Fruit fly (Drosophila melanogaster): ENCODE data around the gene Acn.
A peak's percentile ranks its signal among the peaks of the same experiment; 100 is the strongest.

- TF ChIP-seq CG7368 (GFP tag; optimal IDR thresholded peaks at IDR 0.05) (no peak), net (GFP tag; optimal IDR thresholded peaks at IDR 0.05) (no peak), CG6854 (GFP tag; optimal IDR thresholded peaks at IDR 0.05) (no peak), CG16779 (tag; optimal IDR thresholded peaks at IDR 0.05) (no peak), Lpt (GFP tag; optimal IDR thresholded peaks at IDR 0.05) (no peak), CG1621 (tag; optimal IDR thresholded peaks at IDR 0.05) (peak; percentile 16), salr (GFP tag; optimal IDR thresholded peaks at IDR 0.05) (no peak), Gug (GFP tag; IDR thresholded peaks at IDR 0.05) (no peak), achi (GFP tag; optimal IDR thresholded peaks at IDR 0.05) (no peak), esn (GFP tag; optimal IDR thresholded peaks at IDR 0.05) (no peak), Sox102F (GFP tag; optimal IDR thresholded peaks at IDR 0.05) (no peak), spab (GFP tag; optimal IDR thresholded peaks at IDR 0.05) (no peak), Blimp-1 (GFP tag; optimal IDR thresholded peaks at IDR 0.05) (no peak), Hr4 (GFP tag; optimal IDR thresholded peaks at IDR 0.05) (peak; percentile 72)
These were observed 13.8 kb downstream of the Acn start, which contains the start of gene Phlpp for dm6 chr2L:19058916-19059315.
